Fruit fly (Drosophila melanogaster) whole organism, embryonic: ENCODE data around the gene CG43179.

Experiments
- C15 ChIP-seq: fragments of 200-800 bp; sonication (Bioruptor generic); IDR thresholded peaks from 3 replicates; pipeline ENCODE4 v1.3.6; 2022; ENCODE audit warnings: missing biosample characterization, missing genetic modification characterization
- CG10565 ChIP-seq: fragments of 200-800 bp; sonication (Bioruptor generic); optimal IDR thresholded peaks from 3 replicates; lab custom pipeline; 2016; ENCODE audit warnings: missing biosample characterization, mild to moderate bottlenecking, missing genetic modification characterization
- CG12104 ChIP-seq: fragments of 200-800 bp; sonication (Bioruptor generic); optimal IDR thresholded peaks from 3 replicates; lab custom pipeline; 2016; ENCODE audit warnings: missing biosample characterization, missing genetic modification characterization
- CG12659 ChIP-seq: fragments of 200-800 bp; sonication (Bioruptor generic); optimal IDR thresholded peaks from 3 replicates; lab custom pipeline; 2017; ENCODE audit warnings: mild to moderate bottlenecking, missing biosample characterization, missing genetic modification reagents, missing genetic modification characterization
- CG13894 ChIP-seq: fragments of 200-800 bp; sonication (Bioruptor generic); optimal IDR thresholded peaks from 3 replicates; lab custom pipeline; 2018; ENCODE audit warnings: missing biosample characterization, mild to moderate bottlenecking, missing genetic modification characterization, moderate library complexity
- CG15269 ChIP-seq: fragments of 200-800 bp; sonication (Bioruptor generic); optimal IDR thresholded peaks from 2 replicates; lab custom pipeline; 2018; ENCODE audit warnings: missing biosample characterization, mild to moderate bottlenecking, missing genetic modification characterization, moderate library complexity
- CG17612 ChIP-seq: fragments of 200-800 bp; sonication (Bioruptor generic); IDR thresholded peaks from 2 replicates; pipeline ENCODE4 v1.3.6; 2022; ENCODE audit warnings: missing biosample characterization, missing genetic modification characterization
- CG18476 ChIP-seq: fragments of 200-800 bp; sonication (Bioruptor generic); optimal IDR thresholded peaks from 2 replicates; lab custom pipeline; 2016; ENCODE audit warnings: missing biosample characterization, mild to moderate bottlenecking, missing genetic modification characterization
- CG2712 ChIP-seq: fragments of 200-800 bp; optimal IDR thresholded peaks from 3 replicates; lab custom pipeline; 2019; ENCODE audit warnings: missing biosample characterization, mild to moderate bottlenecking, missing genetic modification characterization, moderate library complexity
- CG2875 ChIP-seq: fragments of 200-800 bp; sonication (Bioruptor generic); optimal IDR thresholded peaks from 2 replicates; lab custom pipeline; 2017; ENCODE audit warnings: missing biosample characterization, mild to moderate bottlenecking, missing genetic modification characterization, missing genetic modification reagents
- CG30403 ChIP-seq: fragments of 200-800 bp; sonication (Bioruptor generic); optimal IDR thresholded peaks from 3 replicates; lab custom pipeline; 2016; ENCODE audit warnings: missing biosample characterization, missing genetic modification characterization
- CG3065 ChIP-seq: fragments of 200-800 bp; sonication (Bioruptor generic); optimal IDR thresholded peaks from 2 replicates; lab custom pipeline; 2016; ENCODE audit warnings: missing biosample characterization, missing genetic modification characterization
- CG32772 ChIP-seq: fragments of 200-800 bp; sonication (Bioruptor generic); IDR thresholded peaks from 2 replicates; pipeline ENCODE4 v1.3.6; 2022; ENCODE audit warnings: missing biosample characterization, missing genetic modification characterization
- CG3407 ChIP-seq: fragments of 200-800 bp; sonication (Bioruptor generic); optimal IDR thresholded peaks from 2 replicates; lab custom pipeline; 2018; ENCODE audit warnings: missing biosample characterization, mild to moderate bottlenecking, missing genetic modification characterization
- CG34376 ChIP-seq: fragments of 200-800 bp; sonication (Bioruptor generic); optimal IDR thresholded peaks from 2 replicates; lab custom pipeline; 2018; ENCODE audit warnings: missing biosample characterization, mild to moderate bottlenecking, missing genetic modification characterization
- CG34422 ChIP-seq: fragments of 200-800 bp; sonication (Bioruptor generic); IDR thresholded peaks from 3 replicates; pipeline ENCODE4 v1.3.6; 2022; ENCODE audit warnings: missing biosample characterization, missing genetic modification characterization
- CG4707 ChIP-seq: fragments of 200-800 bp; sonication (Bioruptor generic); optimal IDR thresholded peaks from 2 replicates; lab custom pipeline; 2018; ENCODE audit warnings: missing biosample characterization, mild to moderate bottlenecking, missing genetic modification characterization, moderate library complexity
- CG8924 ChIP-seq: fragments of 200-800 bp; optimal IDR thresholded peaks from 3 replicates; lab custom pipeline; 2019; ENCODE audit warnings: missing biosample characterization, mild to moderate bottlenecking, missing genetic modification characterization, moderate library complexity
- CoRest ChIP-seq: fragments of 200-800 bp; sonication (Bioruptor generic); optimal IDR thresholded peaks from 3 replicates; lab custom pipeline; 2018; ENCODE audit warnings: missing biosample characterization, mild to moderate bottlenecking, missing genetic modification characterization, moderate library complexity
- D19B ChIP-seq: fragments of 200-800 bp; sonication (Bioruptor generic); optimal IDR thresholded peaks from 2 replicates; lab custom pipeline; 2017; ENCODE audit warnings: missing biosample characterization, mild to moderate bottlenecking, missing genetic modification characterization
- Dbx ChIP-seq: fragments of 200-800 bp; sonication (Bioruptor generic); IDR thresholded peaks from 3 replicates; pipeline ENCODE4 v1.3.6; 2022; ENCODE audit warnings: missing biosample characterization, missing genetic modification characterization
- Dll ChIP-seq: fragments of 200-800 bp; sonication (Bioruptor generic); IDR thresholded peaks from 4 replicates; pipeline ENCODE4 v1.3.6; 2022; ENCODE audit warnings: missing biosample characterization, missing genetic modification characterization; ENCODE audit not compliant: partially characterized antibody
- Eip74EF ChIP-seq, 2 experiments: fragments of 200-800 bp in 1 of 2; fragments of >200 bp in 1 of 2; sonication (Bioruptor generic) in 1 of 2; optimal IDR thresholded peaks; 2 replicates each; lab custom pipeline; 2017 to 2019; ENCODE audit warnings: missing biosample characterization in 2 of 2, missing genetic modification characterization in 2 of 2, mild to moderate bottlenecking in 1 of 2, moderate library complexity in 1 of 2
- Elba2 ChIP-seq: fragments of 200-800 bp; sonication (Bioruptor generic); optimal IDR thresholded peaks from 3 replicates; lab custom pipeline; 2016; ENCODE audit warnings: missing biosample characterization, missing genetic modification characterization
- Ets65A ChIP-seq: fragments of 200-800 bp; sonication (Bioruptor generic); peaks from one replicate; lab custom pipeline; 2016; ENCODE audit warnings: missing biosample characterization, missing genetic modification characterization
- Fer2 ChIP-seq: fragments of 200-800 bp; sonication (Bioruptor generic); optimal IDR thresholded peaks from 2 replicates; lab custom pipeline; 2018; ENCODE audit warnings: missing biosample characterization, mild to moderate bottlenecking, missing genetic modification characterization, moderate library complexity
- Jarid2 ChIP-seq: fragments of 200-800 bp; sonication (Bioruptor generic); optimal IDR thresholded peaks from 3 replicates; lab custom pipeline; 2017; ENCODE audit warnings: mild to moderate bottlenecking, missing biosample characterization, missing genetic modification reagents, missing genetic modification characterization
- Meics ChIP-seq: fragments of 200-800 bp; sonication (Bioruptor generic); optimal IDR thresholded peaks from 2 replicates; lab custom pipeline; 2017; ENCODE audit warnings: missing biosample characterization, mild to moderate bottlenecking, missing genetic modification characterization
- YL-1 ChIP-seq: fragments of 200-800 bp; sonication (Bioruptor generic); optimal IDR thresholded peaks from 3 replicates; lab custom pipeline; 2017; ENCODE audit warnings: missing biosample characterization, mild to moderate bottlenecking, missing genetic modification characterization
- ase ChIP-seq: fragments of 200-800 bp; sonication (Bioruptor generic); IDR thresholded peaks from 3 replicates; pipeline ENCODE4 v1.3.6; 2022; ENCODE audit warnings: missing biosample characterization, missing genetic modification characterization
- btn ChIP-seq: fragments of 200-800 bp; sonication (Bioruptor generic); optimal IDR thresholded peaks from 2 replicates; lab custom pipeline; 2016; ENCODE audit warnings: missing biosample characterization, missing genetic modification characterization
- dan ChIP-seq: fragments of 200-800 bp; sonication (Bioruptor generic); IDR thresholded peaks from 2 replicates; pipeline ENCODE4 v1.3.6; 2022; ENCODE audit warnings: missing biosample characterization, missing genetic modification characterization
- dati ChIP-seq: fragments of 200-800 bp; sonication (Bioruptor generic); IDR thresholded peaks from 2 replicates; pipeline ENCODE4 v1.3.6; 2022; ENCODE audit warnings: missing biosample characterization, missing genetic modification characterization
- esg ChIP-seq: fragments of 200-800 bp; sonication (Bioruptor generic); conservative IDR thresholded peaks from 2 replicates; pipeline ENCODE4 v1.3.6; 2022; ENCODE audit warnings: missing biosample characterization, missing genetic modification characterization
- eyg ChIP-seq: fragments of 200-800 bp; sonication (Bioruptor generic); optimal IDR thresholded peaks from 3 replicates; lab custom pipeline; 2016; ENCODE audit warnings: missing biosample characterization, missing genetic modification characterization
- grn ChIP-seq: fragments of 200-800 bp; sonication (Bioruptor generic); optimal IDR thresholded peaks from 3 replicates; lab custom pipeline; 2017; ENCODE audit warnings: missing biosample characterization, missing genetic modification characterization
- hbn ChIP-seq: fragments of 200-800 bp; sonication (Bioruptor generic); IDR thresholded peaks from 2 replicates; pipeline ENCODE4 v1.3.6; 2022; ENCODE audit warnings: missing biosample characterization, missing genetic modification characterization; ENCODE audit not compliant: partially characterized antibody
- lbe ChIP-seq: fragments of 200-800 bp; sonication (Bioruptor generic); optimal IDR thresholded peaks from 2 replicates; lab custom pipeline; 2016; ENCODE audit warnings: missing biosample characterization, mild to moderate bottlenecking, missing genetic modification characterization
- lov ChIP-seq, 2 experiments: fragments of 200-800 bp in 1 of 2; fragments of >200 bp in 1 of 2; sonication (Bioruptor generic) in 1 of 2; IDR thresholded peaks in 1 of 2; optimal IDR thresholded peaks in 1 of 2; 2 replicates in 1 of 2; 3 replicates in 1 of 2; pipeline versions ENCODE4 v1.3.6 to Lab custom; 2017 to 2022; ENCODE audit warnings: missing biosample characterization in 1 of 2, missing genetic modification characterization in 1 of 2
- nerfin-2 ChIP-seq: fragments of 200-800 bp; sonication (Bioruptor generic); IDR thresholded peaks from 2 replicates; pipeline ENCODE4 v1.3.6; 2022; ENCODE audit warnings: missing biosample characterization, missing genetic modification characterization; ENCODE audit not compliant: partially characterized antibody
- nmo ChIP-seq: fragments of 200-800 bp; sonication (Bioruptor generic); optimal IDR thresholded peaks from 2 replicates; lab custom pipeline; 2018; ENCODE audit warnings: missing biosample characterization, mild to moderate bottlenecking, missing genetic modification characterization, moderate library complexity
- pita ChIP-seq: fragments of 200-800 bp; sonication (Bioruptor generic); optimal IDR thresholded peaks from 2 replicates; lab custom pipeline; 2017; ENCODE audit warnings: missing biosample characterization, mild to moderate bottlenecking, missing genetic modification characterization
- pum ChIP-seq: fragments of 200-800 bp; sonication (Bioruptor generic); optimal IDR thresholded peaks from 2 replicates; lab custom pipeline; 2016; ENCODE audit warnings: missing biosample characterization, missing genetic modification characterization
- ranshi ChIP-seq: fragments of 200-800 bp; sonication (Bioruptor generic); IDR thresholded peaks from 2 replicates; pipeline ENCODE4 v1.3.6; 2022; ENCODE audit warnings: missing biosample characterization, missing genetic modification characterization
- run ChIP-seq: fragments of 200-800 bp; sonication (Bioruptor generic); optimal IDR thresholded peaks from 3 replicates; lab custom pipeline; 2018; ENCODE audit warnings: missing biosample characterization, mild to moderate bottlenecking, missing genetic modification characterization
- salm ChIP-seq: fragments of 200-800 bp; sonication (Bioruptor generic); optimal IDR thresholded peaks from 2 replicates; lab custom pipeline; 2018; ENCODE audit warnings: missing biosample characterization, mild to moderate bottlenecking, missing genetic modification characterization
- sisA ChIP-seq: fragments of 200-800 bp; sonication (Bioruptor generic); IDR thresholded peaks from 2 replicates; pipeline ENCODE4 v1.3.6; 2022; ENCODE audit warnings: missing biosample characterization, missing genetic modification characterization
- sug ChIP-seq: fragments of 200-800 bp; optimal IDR thresholded peaks from 2 replicates; lab custom pipeline; 2019; ENCODE audit warnings: missing biosample characterization, mild to moderate bottlenecking, missing genetic modification characterization, moderate library complexity

The CG43179 gene

DNA sequence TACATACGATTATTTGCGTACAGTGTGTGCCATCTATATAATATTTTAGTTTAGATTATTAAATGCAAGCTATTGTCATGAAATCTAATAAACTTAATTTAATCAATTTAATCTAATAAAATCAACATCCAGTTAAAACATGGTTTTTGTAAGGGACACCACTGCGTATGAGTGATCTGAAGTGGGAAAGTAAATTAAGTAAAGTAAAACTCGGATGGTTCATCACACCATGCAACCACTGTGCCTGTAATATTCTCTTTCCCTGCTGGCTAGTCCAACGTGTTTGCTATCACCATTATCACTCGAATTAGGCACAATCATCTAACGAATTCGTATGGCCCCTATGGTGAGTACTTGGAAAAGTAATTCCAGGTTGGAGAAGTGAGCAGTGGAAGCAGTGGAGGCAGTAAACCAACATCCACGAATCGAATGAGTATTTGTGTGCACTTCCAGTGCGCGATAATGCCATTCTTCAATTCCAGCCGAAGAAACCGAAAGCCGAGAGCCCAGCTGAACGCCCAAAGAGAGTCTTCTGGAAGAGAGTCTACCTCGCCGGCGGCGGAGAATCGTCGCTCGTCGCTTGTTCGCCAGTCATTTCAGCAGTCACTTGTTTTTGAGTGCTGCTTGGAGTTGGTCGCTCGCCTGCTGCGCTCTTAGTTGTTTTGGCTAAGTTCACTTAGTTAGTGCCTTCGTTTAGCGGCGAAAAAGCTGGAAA, 32.9 kb downstream of the CG43179 start, which contains the start of gene red (continued):
- TF ChIP-seq CG34376, result peak; percentile 98
- TF ChIP-seq C15 (GFP tag; lab: Robert Waterston, UW), result 0 out of 3 replicates have a peak, but pooled peaks have one; percentile 5
- TF ChIP-seq esg (GFP tag; lab: Robert Waterston, UW), result peak; percentile 66
- TF ChIP-seq dan (GFP tag; lab: Robert Waterston, UW), result no peak
- peak; percentile 57; the same call in 1 of the 3 replicates for TF ChIP-seq ase (GFP tag; lab: Robert Waterston, UW)
- peak; percentile 48 for TF ChIP-seq pum (GFP tag; lab: Kevin White, UChicago)
- no peak for TF ChIP-seq btn (GFP tag; lab: Kevin White, UChicago)
- TF ChIP-seq Jarid2 (GFP tag; lab: Kevin White, UChicago), result peak; percentile 82
- TF ChIP-seq Fer2, result peak; percentile 59
- TF ChIP-seq lov (optimal IDR thresholded peaks at IDR 0.05; lab: Kevin White, UChicago), result no peak
- TF ChIP-seq lov (GFP tag; IDR thresholded peaks at IDR 0.05; lab: Robert Waterston, UW), result no peak
- no peak for TF ChIP-seq CG4707
- peak; percentile 79 for TF ChIP-seq CG8924 (tag; lab: Kevin White, UChicago)
- TF ChIP-seq D19B (GFP tag; lab: Kevin White, UChicago), result peak; percentile 64
- TF ChIP-seq Elba2 (GFP tag; lab: Kevin White, UChicago), result no peak
- TF ChIP-seq nerfin-2 (GFP tag; lab: Robert Waterston, UW), result no peak
- TF ChIP-seq sug (tag; lab: Kevin White, UChicago), result peak; percentile 93
- TF ChIP-seq CG3065 (GFP tag; lab: Kevin White, UChicago), result no peak
- TF ChIP-seq CG34422 (GFP tag; lab: Robert Waterston, UW), result peak; percentile 7; the same call in 1 of the 3 replicates
- no peak for TF ChIP-seq CG10565 (GFP tag; lab: Kevin White, UChicago)
- peak; percentile 70 for TF ChIP-seq nmo (GFP tag; lab: Kevin White, UChicago)
- peak; percentile 33 for TF ChIP-seq CG18476 (GFP tag; lab: Kevin White, UChicago)
- peak; percentile 59 for TF ChIP-seq grn
- peak; percentile 29 for TF ChIP-seq salm
- peak; percentile 37 for TF ChIP-seq YL-1 (GFP tag; lab: Kevin White, UChicago)
- TF ChIP-seq CG13894 (tag; lab: Kevin White, UChicago), result peak; percentile 57
- TF ChIP-seq sisA (GFP tag; lab: Robert Waterston, UW), result peak; percentile 70
- TF ChIP-seq CG17612, result no peak
- peak; percentile 70; the same call in 1 of the 2 replicates for TF ChIP-seq ranshi (GFP tag; lab: Robert Waterston, UW)
- TF ChIP-seq dati (GFP tag; lab: Robert Waterston, UW), result peak; percentile 49; the same call in 1 of the 2 replicates
- peak; percentile 73 for TF ChIP-seq CG2712 (tag; lab: Kevin White, UChicago)
- TF ChIP-seq hbn (GFP tag; lab: Robert Waterston, UW), result no peak
- peak in 1 of 2 experiments; percentile 56 for TF ChIP-seq Eip74EF (GFP tag; optimal IDR thresholded peaks at IDR 0.05; lab: Kevin White, UChicago)
- TF ChIP-seq Dll (GFP tag; lab: Robert Waterston, UW), result no peak
- TF ChIP-seq CoRest (tag; lab: Kevin White, UChicago), result peak; percentile 81
- peak; percentile 81 for TF ChIP-seq Dbx
- peak; percentile 69 for TF ChIP-seq CG30403 (GFP tag; lab: Kevin White, UChicago)
- TF ChIP-seq CG32772 (GFP tag; lab: Robert Waterston, UW), result peak; percentile 43; the same call in 1 of the 2 replicates
- TF ChIP-seq Ets65A (GFP tag; lab: Kevin White, UChicago), result peak; percentile 92
- peak; percentile 49 for TF ChIP-seq lbe
- peak; percentile 15 for TF ChIP-seq CG3407
- peak; percentile 83 for TF ChIP-seq Meics (GFP tag; lab: Kevin White, UChicago)
- peak; percentile 32 for TF ChIP-seq run (tag; lab: Kevin White, UChicago)
- peak; percentile 77 for TF ChIP-seq CG12659
- TF ChIP-seq eyg, result no peak
- peak; percentile 57 for TF ChIP-seq CG12104 (GFP tag; lab: Kevin White, UChicago)
- TF ChIP-seq pita (GFP tag; lab: Kevin White, UChicago), result no peak
- TF ChIP-seq CG2875, result peak; percentile 37
- TF ChIP-seq CG15269 (tag; lab: Kevin White, UChicago), result peak; percentile 83
